Fruit fly (Drosophila melanogaster) whole organism, embryonic: Measurements from ENCODE around the gene CG6959.

Experiments used
- Atf6 ChIP-seq: fragments of 200-800 bp; sonication (Bioruptor generic); IDR thresholded peaks from 2 replicates; pipeline ENCODE4 v1.3.6; 2022; ENCODE audit warnings: missing biosample characterization, missing genetic modification characterization
- Bteb2 ChIP-seq: fragments of 200-800 bp; sonication (Bioruptor generic); optimal IDR thresholded peaks from 2 replicates; lab custom pipeline; 2016; ENCODE audit warnings: missing biosample characterization, missing genetic modification characterization
- CG11093 ChIP-seq: fragments of 200-800 bp; sonication (Bioruptor generic); IDR thresholded peaks from 3 replicates; pipeline ENCODE4 v1.3.6; 2022; ENCODE audit warnings: missing biosample characterization, missing genetic modification characterization
- CG13424 ChIP-seq: fragments of 200-800 bp; sonication (Bioruptor generic); optimal IDR thresholded peaks from 2 replicates; lab custom pipeline; 2019; ENCODE audit warnings: missing biosample characterization, mild to moderate bottlenecking, missing genetic modification characterization, moderate library complexity
- CG1529 ChIP-seq: fragments of 200-800 bp; sonication (Bioruptor generic); optimal IDR thresholded peaks from 3 replicates; lab custom pipeline; 2018; ENCODE audit warnings: missing biosample characterization, missing genetic modification characterization
- CG16813 ChIP-seq: fragments of 200-800 bp; sonication (Bioruptor generic); IDR thresholded peaks from 3 replicates; pipeline ENCODE4 v1.3.6; 2022; ENCODE audit warnings: missing biosample characterization, missing genetic modification characterization; ENCODE audit not compliant: partially characterized antibody
- CG16815 ChIP-seq: fragments of 200-800 bp; sonication (Bioruptor generic); optimal IDR thresholded peaks from 3 replicates; lab custom pipeline; 2017; ENCODE audit warnings: missing biosample characterization, mild to moderate bottlenecking, missing genetic modification characterization
- CG2116 ChIP-seq: fragments of 200-800 bp; sonication (Bioruptor generic); optimal IDR thresholded peaks from 3 replicates; lab custom pipeline; 2018; ENCODE audit warnings: missing biosample characterization, mild to moderate bottlenecking, missing genetic modification characterization
- CG2712 ChIP-seq: fragments of 200-800 bp; optimal IDR thresholded peaks from 3 replicates; lab custom pipeline; 2019; ENCODE audit warnings: missing biosample characterization, mild to moderate bottlenecking, missing genetic modification characterization, moderate library complexity
- CG2889 ChIP-seq: fragments of 200-800 bp; sonication (Bioruptor generic); IDR thresholded peaks from 3 replicates; pipeline ENCODE4 v1.3.6; 2022; ENCODE audit warnings: missing biosample characterization, missing genetic modification characterization
- CG30403 ChIP-seq: fragments of 200-800 bp; sonication (Bioruptor generic); optimal IDR thresholded peaks from 3 replicates; lab custom pipeline; 2016; ENCODE audit warnings: missing biosample characterization, missing genetic modification characterization
- CG30431 ChIP-seq: fragments of 200-800 bp; sonication (Bioruptor generic); optimal IDR thresholded peaks from 2 replicates; lab custom pipeline; 2017; ENCODE audit warnings: missing biosample characterization, missing genetic modification characterization
- CG33557 ChIP-seq: fragments of 200-800 bp; sonication (Bioruptor generic); optimal IDR thresholded peaks from 2 replicates; lab custom pipeline; 2019; ENCODE audit warnings: missing biosample characterization, mild to moderate bottlenecking, missing genetic modification characterization, moderate library complexity
- CG34376 ChIP-seq: fragments of 200-800 bp; sonication (Bioruptor generic); optimal IDR thresholded peaks from 2 replicates; lab custom pipeline; 2018; ENCODE audit warnings: missing biosample characterization, mild to moderate bottlenecking, missing genetic modification characterization
- CG43689 ChIP-seq: fragments of 200-800 bp; sonication (Bioruptor generic); IDR thresholded peaks from 2 replicates; pipeline ENCODE4 v1.3.6; 2022; ENCODE audit warnings: missing biosample characterization, missing genetic modification characterization
- CG4424 ChIP-seq: fragments of 200-800 bp; sonication (Bioruptor generic); optimal IDR thresholded peaks from 3 replicates; lab custom pipeline; 2016; ENCODE audit warnings: missing biosample characterization, missing genetic modification characterization
- CG6813 ChIP-seq: fragments of 200-800 bp; sonication (Bioruptor generic); optimal IDR thresholded peaks from 2 replicates; lab custom pipeline; 2017; ENCODE audit warnings: missing biosample characterization, missing genetic modification characterization, mild to moderate bottlenecking, moderate library complexity, missing genetic modification reagents
- CG9817 ChIP-seq: fragments of 200-800 bp; sonication (Bioruptor generic); optimal IDR thresholded peaks from 2 replicates; lab custom pipeline; 2018; ENCODE audit warnings: missing biosample characterization, mild to moderate bottlenecking, missing genetic modification characterization, moderate library complexity
- Camta ChIP-seq: fragments of 200-800 bp; sonication (Bioruptor generic); optimal IDR thresholded peaks from 2 replicates; lab custom pipeline; 2016; ENCODE audit warnings: missing biosample characterization, missing genetic modification characterization
- D ChIP-seq, 2 experiments: fragments of 200-800 bp in 1 of 2; fragments of >200 bp in 1 of 2; sonication (Bioruptor generic) in 1 of 2; optimal IDR thresholded peaks; 2 replicates in 1 of 2; 3 replicates in 1 of 2; lab custom pipeline; 2017; ENCODE audit warnings: mild to moderate bottlenecking in 1 of 2, missing biosample characterization in 1 of 2, missing genetic modification characterization in 1 of 2, missing genetic modification reagents in 1 of 2
- Dek ChIP-seq: fragments of 200-800 bp; sonication (Bioruptor generic); optimal IDR thresholded peaks from 3 replicates; lab custom pipeline; 2019; ENCODE audit warnings: missing biosample characterization, mild to moderate bottlenecking, missing genetic modification characterization, moderate library complexity
- Dll ChIP-seq: fragments of 200-800 bp; sonication (Bioruptor generic); IDR thresholded peaks from 4 replicates; pipeline ENCODE4 v1.3.6; 2022; ENCODE audit warnings: missing biosample characterization, missing genetic modification characterization; ENCODE audit not compliant: partially characterized antibody
- E2f1 ChIP-seq: fragments of 200-800 bp; sonication (Bioruptor generic); IDR thresholded peaks from 2 replicates; pipeline ENCODE4 v1.3.6; 2022; ENCODE audit warnings: missing biosample characterization, missing genetic modification characterization
- HHEX ChIP-seq: fragments of 200-800 bp; sonication (Bioruptor generic); optimal IDR thresholded peaks from 3 replicates; lab custom pipeline; 2017; ENCODE audit warnings: missing biosample characterization, mild to moderate bottlenecking, missing genetic modification characterization, missing genetic modification reagents
- Hmx ChIP-seq: fragments of 200-800 bp; sonication (Bioruptor generic); optimal IDR thresholded peaks from 2 replicates; lab custom pipeline; 2016; ENCODE audit warnings: missing biosample characterization, missing genetic modification characterization
- Hr51 ChIP-seq, 2 experiments: fragments of 200-800 bp; sonication (Bioruptor generic); optimal IDR thresholded peaks; 2 replicates in 1 of 2; 3 replicates in 1 of 2; lab custom pipeline; 2016 to 2018; ENCODE audit warnings: missing biosample characterization in 2 of 2, missing genetic modification characterization in 2 of 2, mild to moderate bottlenecking in 1 of 2, moderate library complexity in 1 of 2
- Myb ChIP-seq: fragments of 200-800 bp; sonication (Bioruptor generic); optimal IDR thresholded peaks from 2 replicates; lab custom pipeline; 2016; ENCODE audit warnings: missing biosample characterization, missing genetic modification characterization
- Nf-YC ChIP-seq: fragments of 200-800 bp; optimal IDR thresholded peaks from 3 replicates; lab custom pipeline; 2019; ENCODE audit warnings: missing biosample characterization, mild to moderate bottlenecking, missing genetic modification characterization, moderate library complexity
- NfI ChIP-seq: fragments of 200-800 bp; sonication (Bioruptor generic); optimal IDR thresholded peaks from 3 replicates; lab custom pipeline; 2018; ENCODE audit warnings: missing biosample characterization, mild to moderate bottlenecking, missing genetic modification characterization, moderate library complexity
- Scr ChIP-seq: fragments of 200-800 bp; sonication (Bioruptor generic); IDR thresholded peaks from 2 replicates; pipeline ENCODE4 v1.3.6; 2022; ENCODE audit warnings: missing biosample characterization, missing genetic modification characterization; ENCODE audit not compliant: partially characterized antibody
- Sox102F ChIP-seq: fragments of 200-800 bp; sonication (Bioruptor generic); optimal IDR thresholded peaks from 2 replicates; lab custom pipeline; 2018; ENCODE audit warnings: missing biosample characterization, mild to moderate bottlenecking, missing genetic modification characterization, moderate library complexity
- TFAM ChIP-seq: fragments of 200-800 bp; sonication (Bioruptor generic); optimal IDR thresholded peaks from 2 replicates; lab custom pipeline; 2017; ENCODE audit warnings: missing biosample characterization, missing genetic modification characterization, inconsistent platforms
- al ChIP-seq: fragments of 200-800 bp; sonication (Bioruptor generic); IDR thresholded peaks from 2 replicates; pipeline ENCODE4 v1.3.6; 2022; ENCODE audit warnings: missing biosample characterization, missing genetic modification characterization
- ara ChIP-seq: fragments of 200-800 bp; sonication (Bioruptor generic); IDR thresholded peaks from 2 replicates; pipeline ENCODE4 v1.3.6; 2022; ENCODE audit warnings: missing biosample characterization, missing genetic modification characterization
- bcd ChIP-seq: fragments of 200-800 bp; sonication (Bioruptor generic); optimal IDR thresholded peaks from 2 replicates; lab custom pipeline; 2017; ENCODE audit warnings: missing biosample characterization, mild to moderate bottlenecking, missing genetic modification characterization
- cg ChIP-seq: fragments of 200-800 bp; sonication (Bioruptor generic); optimal IDR thresholded peaks from 3 replicates; lab custom pipeline; 2019; ENCODE audit warnings: missing biosample characterization, mild to moderate bottlenecking, missing genetic modification characterization, moderate library complexity
- dan ChIP-seq: fragments of 200-800 bp; sonication (Bioruptor generic); IDR thresholded peaks from 2 replicates; pipeline ENCODE4 v1.3.6; 2022; ENCODE audit warnings: missing biosample characterization, missing genetic modification characterization
- gt ChIP-seq: fragments of 200-800 bp; sonication (Bioruptor generic); IDR thresholded peaks from 2 replicates; pipeline ENCODE4 v1.3.6; 2022; ENCODE audit warnings: missing biosample characterization, missing genetic modification characterization
- knrl ChIP-seq: fragments of 200-800 bp; sonication (Bioruptor generic); IDR thresholded peaks from 3 replicates; pipeline ENCODE4 v1.3.6; 2022; ENCODE audit warnings: missing biosample characterization, missing genetic modification characterization; ENCODE audit not compliant: partially characterized antibody
- lov ChIP-seq, 2 experiments: fragments of 200-800 bp in 1 of 2; fragments of >200 bp in 1 of 2; sonication (Bioruptor generic) in 1 of 2; IDR thresholded peaks in 1 of 2; optimal IDR thresholded peaks in 1 of 2; 2 replicates in 1 of 2; 3 replicates in 1 of 2; pipeline versions ENCODE4 v1.3.6 to Lab custom; 2017 to 2022; ENCODE audit warnings: missing biosample characterization in 1 of 2, missing genetic modification characterization in 1 of 2
- mirr ChIP-seq: fragments of 200-800 bp; sonication (Bioruptor generic); optimal IDR thresholded peaks from 3 replicates; lab custom pipeline; 2018; ENCODE audit warnings: missing biosample characterization, mild to moderate bottlenecking, missing genetic modification characterization
- sd ChIP-seq: fragments of 200-800 bp; sonication (Bioruptor generic); optimal IDR thresholded peaks from 3 replicates; lab custom pipeline; 2018; ENCODE audit warnings: missing biosample characterization, mild to moderate bottlenecking, missing genetic modification characterization, moderate library complexity
- sug ChIP-seq: fragments of 200-800 bp; optimal IDR thresholded peaks from 2 replicates; lab custom pipeline; 2019; ENCODE audit warnings: missing biosample characterization, mild to moderate bottlenecking, missing genetic modification characterization, moderate library complexity
- trem ChIP-seq: fragments of 200-800 bp; optimal IDR thresholded peaks from 3 replicates; lab custom pipeline; 2019; ENCODE audit warnings: missing biosample characterization, mild to moderate bottlenecking, missing genetic modification characterization, moderate library complexity
- ttk ChIP-seq: fragments of 200-800 bp; sonication (Bioruptor generic); IDR thresholded peaks from 2 replicates; pipeline ENCODE4 v2.1.2; 2022; ENCODE audit warnings: missing biosample characterization, missing genetic modification characterization
- usp ChIP-seq: fragments of >200 bp; optimal IDR thresholded peaks from 2 replicates; lab custom pipeline; 2017; ENCODE audit warnings: missing biosample characterization, missing genetic modification characterization
- vnd ChIP-seq: fragments of 200-800 bp; sonication (Bioruptor generic); IDR thresholded peaks from 3 replicates; pipeline ENCODE4 v1.3.6; 2022; ENCODE audit warnings: missing biosample characterization, missing genetic modification characterization; ENCODE audit not compliant: partially characterized antibody
- wdn ChIP-seq: fragments of 200-800 bp; sonication (Bioruptor generic); IDR thresholded peaks from 2 replicates; pipeline ENCODE4 v1.3.6; 2022; ENCODE audit warnings: missing biosample characterization, missing genetic modification characterization
- zen ChIP-seq: fragments of 200-800 bp; sonication (Bioruptor generic); optimal IDR thresholded peaks from 3 replicates; lab custom pipeline; 2018; ENCODE audit warnings: missing biosample characterization, mild to moderate bottlenecking, missing genetic modification characterization, moderate library complexity

Gene CG6959

dm6 chr3R:11869675-11870074, 415 bp upstream of the CG6959 start (continued):
- TF ChIP-seq CG16813 (GFP tag; lab: Robert Waterston, UW) (no peak), Sox102F (GFP tag; lab: Kevin White, UChicago) (peak; percentile 16), Dll (GFP tag; lab: Robert Waterston, UW) (no peak), CG30431 (GFP tag; lab: Kevin White, UChicago) (no peak), dan (GFP tag; lab: Robert Waterston, UW) (no peak), zen (tag; lab: Kevin White, UChicago) (no peak), Dek (tag; lab: Kevin White, UChicago) (no peak), knrl (no peak), Nf-YC (tag; lab: Kevin White, UChicago) (no peak), NfI (GFP tag; lab: Kevin White, UChicago) (no peak), CG2712 (tag; lab: Kevin White, UChicago) (peak; percentile 51), ara (GFP tag; lab: Robert Waterston, UW) (no peak), CG11093 (GFP tag; lab: Robert Waterston, UW) (0 out of 3 replicates have a peak, but pooled peaks have one; percentile 39), CG16815 (GFP tag; lab: Kevin White, UChicago) (no peak), Camta (GFP tag; lab: Kevin White, UChicago) (no peak), CG33557 (GFP tag; lab: Kevin White, UChicago) (no peak), CG9817 (tag; lab: Kevin White, UChicago) (no peak), CG2116 (GFP tag; lab: Kevin White, UChicago) (no peak), Scr (GFP tag; lab: Robert Waterston, UW) (no peak), CG34376 (no peak), Myb (GFP tag; lab: Kevin White, UChicago) (no peak), sd (no peak), CG6813 (GFP tag; lab: Kevin White, UChicago) (no peak), CG43689 (GFP tag; lab: Robert Waterston, UW) (no peak), Hmx (GFP tag; lab: Kevin White, UChicago) (no peak), ttk (GFP tag; lab: Robert Waterston, UW) (peak; percentile 37; the same call in 1 of the 2 replicates), lov (optimal IDR thresholded peaks at IDR 0.05; lab: Kevin White, UChicago) (no peak), lov (GFP tag; IDR thresholded peaks at IDR 0.05; lab: Robert Waterston, UW) (no peak), usp (GFP tag; lab: Kevin White, UChicago) (no peak), Hr51 (GFP tag; optimal IDR thresholded peaks at IDR 0.05; lab: Kevin White, UChicago) (no peak), CG30403 (GFP tag; lab: Kevin White, UChicago) (peak; percentile 4), trem (tag; lab: Kevin White, UChicago) (peak; percentile 4), wdn (GFP tag; lab: Robert Waterston, UW) (no peak), D (optimal IDR thresholded peaks at IDR 0.05; lab: Kevin White, UChicago) (no peak), D (GFP tag; optimal IDR thresholded peaks at IDR 0.05; lab: Kevin White, UChicago) (peak; percentile 34), cg (GFP tag; lab: Kevin White, UChicago) (no peak), bcd (GFP tag; lab: Kevin White, UChicago) (peak; percentile 38), Bteb2 (GFP tag; lab: Kevin White, UChicago) (no peak), HHEX (GFP tag; lab: Kevin White, UChicago) (no peak), TFAM (GFP tag; lab: Kevin White, UChicago) (no peak), mirr (GFP tag; lab: Kevin White, UChicago) (no peak), gt (GFP tag; lab: Robert Waterston, UW) (no peak), sug (tag; lab: Kevin White, UChicago) (no peak), CG4424 (peak; percentile 58), al (0 out of 2 replicates have a peak, but pooled peaks have one; percentile 16), CG13424 (tag; lab: Kevin White, UChicago) (no peak), CG1529 (GFP tag; lab: Kevin White, UChicago) (no peak), E2f1 (GFP tag; lab: Robert Waterston, UW) (peak; percentile 52; the same call in 1 of the 2 replicates), Atf6 (GFP tag; lab: Robert Waterston, UW) (no peak), vnd (no peak), CG2889 (GFP tag; lab: Robert Waterston, UW) (no peak)
